Worm (Caenorhabditis elegans): ENCODE measurements around the gene K07H8.5.

DNA sequence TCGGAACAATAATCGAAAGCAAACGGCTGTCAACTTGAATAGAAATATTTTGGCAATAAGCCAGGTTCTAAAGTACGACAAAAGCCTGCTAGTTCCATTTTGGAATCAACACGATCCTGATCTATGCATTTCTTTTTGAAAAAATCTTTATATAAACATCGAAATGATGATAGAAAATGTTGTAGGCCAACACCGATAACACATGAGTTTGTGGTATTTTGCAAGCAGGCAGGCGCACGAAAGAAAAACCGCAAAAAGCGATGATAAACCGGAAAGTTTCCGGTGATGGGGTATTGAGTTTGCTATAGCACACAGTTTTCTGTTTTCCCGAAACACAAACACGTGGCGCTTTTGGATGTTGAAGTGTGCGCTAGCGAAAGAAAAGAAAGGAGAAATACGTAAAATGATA lies 34.0 kb upstream of the K07H8.5 start:
- no peak for TF ChIP-seq ceh-36 (tag; optimal IDR thresholded peaks at IDR 0.05)
- no peak for TF ChIP-seq sea-1 (GFP tag; conservative IDR thresholded peaks at IDR 0.05)
- TF ChIP-seq pes-1 (GFP tag; IDR thresholded peaks at IDR 0.05): no peak
- no peak for TF ChIP-seq flt-1 (GFP tag; IDR thresholded peaks at IDR 0.05)
- no peak for TF ChIP-seq F13C5.2 (tag; optimal IDR thresholded peaks at IDR 0.05)
- TF ChIP-seq scrt-1 (GFP tag; IDR thresholded peaks at IDR 0.05): no peak
- TF ChIP-seq hnd-1 (tag; optimal IDR thresholded peaks at IDR 0.05): no peak
- TF ChIP-seq ama-1 (optimal IDR thresholded peaks at IDR 0.05): no peak
- no peak for TF ChIP-seq tra-4 (tag; optimal IDR thresholded peaks at IDR 0.05)
- TF ChIP-seq tbx-11 (GFP tag; IDR thresholded peaks at IDR 0.05): no peak

Data from whole organism, early embryonic.